Fruit fly (Drosophila melanogaster): Measurements from ENCODE around the gene Tpc1.

The Tpc1 gene

dm6 chr3R:10886462-10887315, 4.7 kb upstream of the Tpc1 start:
- TF ChIP-seq kay (GFP tag; ENCODE audit: borderline replicate concordance) (no peak), toe (GFP tag; optimal IDR thresholded peaks at IDR 0.05) (peak; percentile 92), Hr96 (GFP tag; optimal IDR thresholded peaks at IDR 0.05) (peak; percentile 92), tj (GFP tag; optimal IDR thresholded peaks at IDR 0.05) (peak; percentile 78), CG7101 (tag; optimal IDR thresholded peaks at IDR 0.05) (peak; percentile 95), CG14711 (tag; optimal IDR thresholded peaks at IDR 0.05) (peak; percentile 87), CG1620 (GFP tag; optimal IDR thresholded peaks at IDR 0.05) (peak; percentile 89), CG5204 (GFP tag; optimal IDR thresholded peaks at IDR 0.05) (peak; percentile 97), pad (GFP tag; optimal IDR thresholded peaks at IDR 0.05) (peak; percentile 97), cic (GFP tag; optimal IDR thresholded peaks at IDR 0.05) (peak; percentile 87), bab1 (GFP tag; optimal IDR thresholded peaks at IDR 0.05) (peak; percentile 95), ovo (GFP tag; optimal IDR thresholded peaks at IDR 0.05) (peak; percentile 79), CG11617 (GFP tag; optimal IDR thresholded peaks at IDR 0.05) (peak; percentile 97), Crg-1 (GFP tag; optimal IDR thresholded peaks at IDR 0.05) (peak; percentile 94), Clk (GFP tag; optimal IDR thresholded peaks at IDR 0.05) (peak; percentile 88), CG12768 (GFP tag; optimal IDR thresholded peaks at IDR 0.05) (peak; percentile 94), cnc (optimal IDR thresholded peaks at IDR 0.05) (no peak), CG7045 (GFP tag; optimal IDR thresholded peaks at IDR 0.05) (peak; percentile 94), Mnt (GFP tag; optimal IDR thresholded peaks at IDR 0.05) (peak; percentile 83), CG33017 (tag; optimal IDR thresholded peaks at IDR 0.05) (peak; percentile 94)

DNA sequence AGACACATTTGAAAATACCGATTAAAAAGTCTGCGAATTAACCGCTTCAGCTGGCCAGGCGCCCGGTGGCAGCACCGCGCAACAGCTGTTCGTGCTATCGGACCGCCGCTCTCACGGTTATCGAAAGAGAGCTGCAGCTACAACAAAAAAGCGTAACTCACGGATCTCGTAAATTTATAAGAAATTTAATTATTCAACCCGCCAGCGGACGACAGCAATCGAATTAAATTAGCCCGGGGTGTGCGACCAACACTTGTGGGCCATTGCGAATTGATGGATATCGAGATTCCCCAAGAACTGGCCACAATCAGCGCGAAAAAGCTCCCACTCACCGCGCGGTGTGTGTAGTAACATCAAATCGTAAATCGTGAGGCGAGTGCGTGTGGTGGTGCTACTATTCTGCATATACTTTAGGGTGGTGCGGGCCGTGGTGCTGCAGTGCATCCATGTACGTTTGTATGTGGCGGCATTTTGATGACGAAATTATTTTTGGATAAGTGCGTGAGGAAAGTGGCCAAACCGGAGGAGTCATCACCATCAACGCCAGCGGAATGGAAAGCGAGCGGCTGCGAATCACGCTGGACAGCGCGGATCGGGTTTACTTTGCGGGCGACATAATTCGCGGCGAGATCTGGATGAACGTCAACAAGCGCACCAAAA, 3.6 kb upstream of the Tpc1 start, which contains the start of gene Leash:
Gene Leash, plus strand, starts transcription at position 119 of the 660 bp plus-strand sequence.
- TF ChIP-seq kay (GFP tag; ENCODE audit: borderline replicate concordance) (no peak), bab1 (GFP tag; optimal IDR thresholded peaks at IDR 0.05) (peak; percentile 30), cic (GFP tag; optimal IDR thresholded peaks at IDR 0.05) (peak; percentile 4), Mnt (GFP tag; optimal IDR thresholded peaks at IDR 0.05) (peak; percentile 9), ovo (GFP tag; optimal IDR thresholded peaks at IDR 0.05) (no peak)

DNA sequence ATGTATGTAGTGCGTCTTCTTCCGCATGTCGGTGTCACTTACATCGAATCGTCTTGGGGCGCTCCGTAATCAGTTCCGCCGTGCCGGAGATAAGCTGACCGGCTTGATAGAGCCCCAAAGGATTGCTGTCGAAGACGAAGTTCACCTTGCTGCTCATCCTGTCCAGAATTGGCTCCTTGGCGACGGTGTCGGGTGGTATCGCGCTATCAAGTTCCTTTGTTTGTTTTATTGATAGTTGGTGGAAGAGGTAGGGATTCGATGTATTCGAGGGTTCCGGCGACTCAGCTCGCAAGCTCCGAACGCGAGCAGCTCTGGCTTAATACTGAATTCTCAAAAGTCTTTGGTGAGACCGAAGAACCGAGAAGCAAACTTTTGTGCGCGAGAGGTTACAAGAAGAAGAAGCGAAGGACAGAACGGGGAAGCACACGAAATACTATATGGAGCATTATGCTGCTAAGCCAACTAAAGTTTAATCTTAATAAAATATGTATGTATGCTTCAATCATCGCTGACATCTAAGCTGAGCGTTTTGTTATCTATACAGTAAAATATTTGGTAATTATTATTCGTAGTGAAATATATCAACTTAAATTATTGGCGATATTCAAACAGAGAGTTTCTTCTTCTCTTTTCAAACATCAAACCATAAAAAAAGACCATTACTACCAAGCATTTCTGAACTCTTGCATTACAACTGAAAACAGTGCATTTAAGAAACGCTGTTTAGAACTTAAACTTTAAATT, 2.9 kb upstream of the Tpc1 start, which contains the start of gene CG14696:
Gene CG14696, minus strand, starts transcription at position 324 of the 744 bp plus-strand sequence.
- no peak for TF ChIP-seq cnc (optimal IDR thresholded peaks at IDR 0.05)
- TF ChIP-seq ovo (GFP tag; optimal IDR thresholded peaks at IDR 0.05) = no peak
- no peak for TF ChIP-seq CG14711 (tag; optimal IDR thresholded peaks at IDR 0.05)
- TF ChIP-seq CG12768 (GFP tag; optimal IDR thresholded peaks at IDR 0.05) = no peak
- no peak for TF ChIP-seq cic (GFP tag; optimal IDR thresholded peaks at IDR 0.05)
- no peak for TF ChIP-seq CG33017 (tag; optimal IDR thresholded peaks at IDR 0.05)
- no peak for TF ChIP-seq CG7045 (GFP tag; optimal IDR thresholded peaks at IDR 0.05)
- no peak for TF ChIP-seq CG1620 (GFP tag; optimal IDR thresholded peaks at IDR 0.05)
- no peak for TF ChIP-seq toe (GFP tag; optimal IDR thresholded peaks at IDR 0.05)
- no peak for TF ChIP-seq bab1 (GFP tag; optimal IDR thresholded peaks at IDR 0.05)
- TF ChIP-seq tj (GFP tag; optimal IDR thresholded peaks at IDR 0.05) = no peak
- TF ChIP-seq Mnt (GFP tag; optimal IDR thresholded peaks at IDR 0.05) = no peak
- TF ChIP-seq CG7101 (tag; optimal IDR thresholded peaks at IDR 0.05) = no peak
- no peak for TF ChIP-seq Clk (GFP tag; optimal IDR thresholded peaks at IDR 0.05)

dm6 chr3R:10884031-10884677, 2.2 kb upstream of the Tpc1 start:
- TF ChIP-seq bab1 (GFP tag; optimal IDR thresholded peaks at IDR 0.05) (no peak), Mnt (GFP tag; optimal IDR thresholded peaks at IDR 0.05) (no peak), CG33017 (tag; optimal IDR thresholded peaks at IDR 0.05) (peak; percentile 25), CG1620 (GFP tag; optimal IDR thresholded peaks at IDR 0.05) (no peak), ovo (GFP tag; optimal IDR thresholded peaks at IDR 0.05) (no peak), CG11617 (GFP tag; optimal IDR thresholded peaks at IDR 0.05) (no peak), pad (GFP tag; optimal IDR thresholded peaks at IDR 0.05) (no peak), CG5204 (GFP tag; optimal IDR thresholded peaks at IDR 0.05) (no peak), Clk (GFP tag; optimal IDR thresholded peaks at IDR 0.05) (no peak), cnc (optimal IDR thresholded peaks at IDR 0.05) (no peak), CG12768 (GFP tag; optimal IDR thresholded peaks at IDR 0.05) (peak; percentile 7), CG7101 (tag; optimal IDR thresholded peaks at IDR 0.05) (no peak), kay (GFP tag; ENCODE audit: borderline replicate concordance) (no peak), CG7045 (GFP tag; optimal IDR thresholded peaks at IDR 0.05) (no peak)

DNA sequence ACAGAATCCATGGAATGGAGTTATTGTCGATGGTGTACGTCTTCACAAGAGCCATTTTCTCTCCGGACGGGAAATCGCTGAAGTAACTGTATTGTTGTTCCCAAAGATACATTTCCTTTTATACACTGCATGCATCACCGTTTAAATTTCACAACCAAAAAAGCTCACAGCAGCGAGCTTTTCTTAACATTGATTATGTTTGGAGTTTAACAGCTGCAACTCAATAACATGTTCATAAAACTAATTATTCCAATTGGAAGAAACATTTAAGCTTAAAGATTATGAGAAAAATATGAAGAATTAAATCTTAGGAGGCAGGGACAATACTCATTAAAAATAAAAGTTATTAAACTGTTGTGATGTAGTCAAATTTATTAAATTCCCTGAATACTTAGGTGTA, 2.8 kb downstream of the Tpc1 start, which contains the start of gene CG14695:
Gene CG14695, minus strand, starts transcription at position 101 of the 400 bp plus-strand sequence.
- TF ChIP-seq toe (GFP tag; optimal IDR thresholded peaks at IDR 0.05) = no peak
- no peak for TF ChIP-seq CG11617 (GFP tag; optimal IDR thresholded peaks at IDR 0.05)
- TF ChIP-seq pad (GFP tag; optimal IDR thresholded peaks at IDR 0.05) = no peak
- TF ChIP-seq Hr96 (GFP tag; optimal IDR thresholded peaks at IDR 0.05) = no peak
- TF ChIP-seq CG33017 (tag; optimal IDR thresholded peaks at IDR 0.05) = no peak

Data from whole organism, adult.